Fruit fly (Drosophila melanogaster) whole organism, embryonic: ENCODE measurements around the gene CG5846.

Experiments used
- Abd-B ChIP-seq: fragments of 200-800 bp; sonication (Bioruptor generic); optimal IDR thresholded peaks from 2 replicates; lab custom pipeline; 2018; ENCODE audit warnings: missing biosample characterization, mild to moderate bottlenecking, missing genetic modification characterization, moderate library complexity
- Ada2b ChIP-seq: fragments of 200-800 bp; sonication (Bioruptor generic); IDR thresholded peaks from 2 replicates; pipeline ENCODE4 v1.3.6; 2022; ENCODE audit warnings: missing biosample characterization, missing genetic modification characterization
- Adf1 ChIP-seq: fragments of 200-800 bp; sonication (Bioruptor generic); IDR thresholded peaks from 2 replicates; pipeline ENCODE4 v1.3.6; 2022; ENCODE audit warnings: missing biosample characterization, missing genetic modification characterization
- Atf3 ChIP-seq: fragments of 200-800 bp; sonication (Bioruptor generic); optimal IDR thresholded peaks from 3 replicates; lab custom pipeline; 2016; ENCODE audit warnings: missing biosample characterization, missing genetic modification characterization
- CG10147 ChIP-seq: fragments of 200-800 bp; sonication (Bioruptor generic); optimal IDR thresholded peaks from 2 replicates; lab custom pipeline; 2019; ENCODE audit warnings: missing biosample characterization, mild to moderate bottlenecking, missing genetic modification characterization, moderate library complexity
- CG1024 ChIP-seq: fragments of 200-800 bp; sonication (Bioruptor generic); IDR thresholded peaks from 2 replicates; pipeline ENCODE4 v1.3.6; 2022; ENCODE audit warnings: missing biosample characterization, missing genetic modification characterization
- CG10654 ChIP-seq: fragments of 200-800 bp; sonication (Bioruptor generic); optimal IDR thresholded peaks from 2 replicates; lab custom pipeline; 2016; ENCODE audit warnings: missing biosample characterization, missing genetic modification characterization
- CG12236 ChIP-seq: fragments of 200-800 bp; sonication (Bioruptor generic); optimal IDR thresholded peaks from 2 replicates; lab custom pipeline; 2016; ENCODE audit warnings: missing biosample characterization, missing genetic modification characterization
- CG13296 ChIP-seq: fragments of 200-800 bp; sonication (Bioruptor generic); optimal IDR thresholded peaks from 3 replicates; lab custom pipeline; 2018; ENCODE audit warnings: missing biosample characterization, mild to moderate bottlenecking, missing genetic modification characterization
- CG13624 ChIP-seq: fragments of 200-800 bp; sonication (Bioruptor generic); optimal IDR thresholded peaks from 2 replicates; lab custom pipeline; 2016; ENCODE audit warnings: missing biosample characterization, missing genetic modification characterization
- CG14050 ChIP-seq: fragments of 200-800 bp; sonication (Bioruptor generic); IDR thresholded peaks from 3 replicates; pipeline ENCODE4 v1.3.6; 2022; ENCODE audit warnings: missing biosample characterization, missing genetic modification characterization
- CG15269 ChIP-seq: fragments of 200-800 bp; sonication (Bioruptor generic); optimal IDR thresholded peaks from 2 replicates; lab custom pipeline; 2018; ENCODE audit warnings: missing biosample characterization, mild to moderate bottlenecking, missing genetic modification characterization, moderate library complexity
- CG1647 ChIP-seq: fragments of 200-800 bp; sonication (Bioruptor generic); optimal IDR thresholded peaks from 3 replicates; lab custom pipeline; 2016; ENCODE audit warnings: missing biosample characterization, missing genetic modification characterization
- CG17361 ChIP-seq: fragments of 200-800 bp; sonication (Bioruptor generic); IDR thresholded peaks from 3 replicates; pipeline ENCODE4 v1.3.6; 2022; ENCODE audit warnings: missing biosample characterization, missing genetic modification characterization
- CG2129 ChIP-seq: fragments of 200-800 bp; sonication (Bioruptor generic); IDR thresholded peaks from 2 replicates; pipeline ENCODE4 v1.3.6; 2022; ENCODE audit warnings: missing biosample characterization, missing genetic modification characterization; ENCODE audit not compliant: partially characterized antibody
- CG30431 ChIP-seq: fragments of 200-800 bp; sonication (Bioruptor generic); optimal IDR thresholded peaks from 2 replicates; lab custom pipeline; 2017; ENCODE audit warnings: missing biosample characterization, missing genetic modification characterization
- CG31365 ChIP-seq: fragments of 200-800 bp; sonication (Bioruptor generic); optimal IDR thresholded peaks from 2 replicates; lab custom pipeline; 2018; ENCODE audit warnings: missing biosample characterization, mild to moderate bottlenecking, missing genetic modification characterization
- CG32767 ChIP-seq: fragments of 200-800 bp; sonication (Bioruptor generic); IDR thresholded peaks from 2 replicates; pipeline ENCODE4 v1.3.6; 2022; ENCODE audit warnings: missing biosample characterization, missing genetic modification characterization
- CG6683 ChIP-seq: fragments of 200-800 bp; sonication (Bioruptor generic); optimal IDR thresholded peaks from 2 replicates; lab custom pipeline; 2017; ENCODE audit warnings: missing biosample characterization, mild to moderate bottlenecking, missing genetic modification characterization, missing genetic modification reagents
- CG6689 ChIP-seq: fragments of 200-800 bp; sonication (Bioruptor generic); IDR thresholded peaks from 2 replicates; pipeline ENCODE4 v1.3.6; 2022; ENCODE audit warnings: missing biosample characterization, missing genetic modification characterization
- CG6813 ChIP-seq: fragments of 200-800 bp; sonication (Bioruptor generic); optimal IDR thresholded peaks from 2 replicates; lab custom pipeline; 2017; ENCODE audit warnings: missing biosample characterization, missing genetic modification characterization, mild to moderate bottlenecking, moderate library complexity, missing genetic modification reagents
- CG7556 ChIP-seq: fragments of 200-800 bp; sonication (Bioruptor generic); optimal IDR thresholded peaks from 2 replicates; lab custom pipeline; 2017; ENCODE audit warnings: missing biosample characterization, mild to moderate bottlenecking, missing genetic modification characterization
- CG9876 ChIP-seq: fragments of 200-800 bp; sonication (Bioruptor generic); optimal IDR thresholded peaks from 2 replicates; lab custom pipeline; 2016; ENCODE audit warnings: missing biosample characterization, missing genetic modification characterization
- CrebB ChIP-seq: fragments of 200-800 bp; sonication (Bioruptor generic); optimal IDR thresholded peaks from 3 replicates; lab custom pipeline; 2018; ENCODE audit warnings: missing biosample characterization, mild to moderate bottlenecking, missing genetic modification characterization
- Dip2 ChIP-seq: fragments of 200-800 bp; sonication (Bioruptor generic); IDR thresholded peaks from 2 replicates; pipeline ENCODE4 v1.3.6; 2022; ENCODE audit warnings: missing biosample characterization, missing genetic modification characterization
- Drgx ChIP-seq: fragments of 200-800 bp; sonication (Bioruptor generic); IDR thresholded peaks from 2 replicates; pipeline ENCODE4 v1.3.6; 2022; ENCODE audit warnings: missing biosample characterization, missing genetic modification characterization
- Hmr ChIP-seq: fragments of 200-800 bp; sonication (Bioruptor generic); optimal IDR thresholded peaks from 3 replicates; lab custom pipeline; 2017; ENCODE audit warnings: mild to moderate bottlenecking, missing biosample characterization, missing genetic modification reagents, missing genetic modification characterization
- MBD-R2 ChIP-seq: fragments of 200-800 bp; sonication (Bioruptor generic); IDR thresholded peaks from 2 replicates; pipeline ENCODE4 v1.3.6; 2022; ENCODE audit warnings: missing biosample characterization, missing genetic modification characterization
- MESR4 ChIP-seq: fragments of 200-800 bp; sonication (Bioruptor generic); optimal IDR thresholded peaks from 2 replicates; lab custom pipeline; 2018; ENCODE audit warnings: missing biosample characterization, mild to moderate bottlenecking, missing genetic modification characterization, moderate library complexity
- NfI ChIP-seq: fragments of 200-800 bp; sonication (Bioruptor generic); optimal IDR thresholded peaks from 3 replicates; lab custom pipeline; 2018; ENCODE audit warnings: missing biosample characterization, mild to moderate bottlenecking, missing genetic modification characterization, moderate library complexity
- Scr ChIP-seq: fragments of 200-800 bp; sonication (Bioruptor generic); IDR thresholded peaks from 2 replicates; pipeline ENCODE4 v1.3.6; 2022; ENCODE audit warnings: missing biosample characterization, missing genetic modification characterization; ENCODE audit not compliant: partially characterized antibody
- Sox100B ChIP-seq: fragments of 200-800 bp; sonication (Bioruptor generic); optimal IDR thresholded peaks from 3 replicates; lab custom pipeline; 2018; ENCODE audit warnings: missing biosample characterization, mild to moderate bottlenecking, missing genetic modification characterization
- Sry-β ChIP-seq: fragments of 200-800 bp; sonication (Bioruptor generic); optimal IDR thresholded peaks from 2 replicates; lab custom pipeline; 2018; ENCODE audit warnings: missing biosample characterization, mild to moderate bottlenecking, missing genetic modification characterization, moderate library complexity
- ash1 ChIP-seq: fragments of 200-800 bp; sonication (Bioruptor generic); optimal IDR thresholded peaks from 2 replicates; lab custom pipeline; 2018; ENCODE audit warnings: missing biosample characterization, mild to moderate bottlenecking, missing genetic modification characterization
- disco-r ChIP-seq: fragments of 200-800 bp; sonication (Bioruptor generic); optimal IDR thresholded peaks from 2 replicates; lab custom pipeline; 2016; ENCODE audit warnings: missing biosample characterization, missing genetic modification characterization
- fd64A ChIP-seq: fragments of 200-800 bp; sonication (Bioruptor generic); optimal IDR thresholded peaks from 3 replicates; lab custom pipeline; 2018; ENCODE audit warnings: missing biosample characterization, mild to moderate bottlenecking, missing genetic modification characterization
- gce ChIP-seq: fragments of 200-800 bp; sonication (Bioruptor generic); IDR thresholded peaks from 3 replicates; pipeline ENCODE4 v1.3.6; 2022; ENCODE audit warnings: missing biosample characterization, missing genetic modification characterization
- gcm2 ChIP-seq: fragments of 200-800 bp; sonication (Bioruptor generic); optimal IDR thresholded peaks from 2 replicates; lab custom pipeline; 2016; ENCODE audit warnings: missing biosample characterization, missing genetic modification characterization
- gsb ChIP-seq: fragments of 200-800 bp; sonication (Bioruptor generic); IDR thresholded peaks from 2 replicates; pipeline ENCODE4 v1.3.6; 2022; ENCODE audit warnings: missing biosample characterization, missing genetic modification characterization
- gt ChIP-seq: fragments of 200-800 bp; sonication (Bioruptor generic); IDR thresholded peaks from 2 replicates; pipeline ENCODE4 v1.3.6; 2022; ENCODE audit warnings: missing biosample characterization, missing genetic modification characterization
- h ChIP-seq: fragments of >200 bp; optimal IDR thresholded peaks from 2 replicates; lab custom pipeline; 2017
- hth ChIP-seq: fragments of >200 bp; optimal IDR thresholded peaks from 2 replicates; lab custom pipeline; 2017; ENCODE audit warnings: inconsistent platforms
- jumu ChIP-seq: fragments of 200-800 bp; sonication (Bioruptor generic); optimal IDR thresholded peaks from 3 replicates; lab custom pipeline; 2016; ENCODE audit warnings: missing biosample characterization, missing genetic modification characterization
- nerfin-1 ChIP-seq: fragments of 200-800 bp; sonication (Bioruptor generic); optimal IDR thresholded peaks from 3 replicates; lab custom pipeline; 2019; ENCODE audit warnings: missing biosample characterization, mild to moderate bottlenecking, missing genetic modification characterization, moderate library complexity
- onecut ChIP-seq: fragments of 200-800 bp; sonication (Bioruptor generic); IDR thresholded peaks from 2 replicates; pipeline ENCODE4 v1.3.6; 2022; ENCODE audit warnings: missing biosample characterization, missing genetic modification characterization
- pan ChIP-seq, 4 experiments: fragments of >200 bp in 3 of 4; fragments of 200-800 bp in 1 of 4; sonication (Bioruptor generic) in 1 of 4; optimal IDR thresholded peaks in 3 of 4; IDR thresholded peaks in 1 of 4; 2 replicates each; pipeline versions ENCODE4 v1.3.6 to Lab custom; 2017 to 2022; ENCODE audit warnings: missing biosample characterization in 2 of 4, missing genetic modification characterization in 2 of 4, mixed read lengths in 1 of 4
- pfk ChIP-seq: fragments of 200-800 bp; sonication (Bioruptor generic); optimal IDR thresholded peaks from 2 replicates; lab custom pipeline; 2018; ENCODE audit warnings: missing biosample characterization, mild to moderate bottlenecking, missing genetic modification characterization, moderate library complexity
- pzg ChIP-seq: fragments of 200-800 bp; sonication (Bioruptor generic); optimal IDR thresholded peaks from 3 replicates; lab custom pipeline; 2018; ENCODE audit warnings: missing biosample characterization, mild to moderate bottlenecking, missing genetic modification characterization, moderate library complexity
- sd ChIP-seq: fragments of 200-800 bp; sonication (Bioruptor generic); optimal IDR thresholded peaks from 3 replicates; lab custom pipeline; 2018; ENCODE audit warnings: missing biosample characterization, mild to moderate bottlenecking, missing genetic modification characterization, moderate library complexity
- tap ChIP-seq: fragments of 200-800 bp; optimal IDR thresholded peaks from 3 replicates; lab custom pipeline; 2019; ENCODE audit warnings: missing biosample characterization, mild to moderate bottlenecking, missing genetic modification characterization, moderate library complexity
- trem ChIP-seq: fragments of 200-800 bp; optimal IDR thresholded peaks from 3 replicates; lab custom pipeline; 2019; ENCODE audit warnings: missing biosample characterization, mild to moderate bottlenecking, missing genetic modification characterization, moderate library complexity

Gene CG5846

DNA sequence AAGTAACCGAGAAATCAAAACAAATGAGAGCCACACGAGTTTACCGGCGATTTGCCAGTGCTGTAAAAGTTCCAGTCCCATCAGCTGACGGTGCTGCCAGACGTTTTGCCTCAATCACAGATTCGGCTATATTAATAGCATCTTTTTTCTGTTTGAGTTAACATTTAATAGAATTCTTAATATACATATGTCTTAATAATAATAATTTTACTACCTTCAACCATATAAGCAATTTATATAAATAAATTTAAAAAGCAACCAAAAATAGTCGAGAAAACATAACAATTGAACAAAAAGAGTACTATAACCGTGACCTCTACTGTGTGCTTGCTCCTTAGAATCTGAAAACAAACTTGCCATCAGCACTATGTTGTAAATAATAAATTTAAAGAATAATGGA lies 2.9 kb downstream of the CG5846 start, which contains the start of the genes CG13126 and CG4709 (continued):
- TF ChIP-seq CG13296 (GFP tag; lab: Kevin White, UChicago) (peak; percentile 91), Scr (GFP tag; lab: Robert Waterston, UW) (no peak), CG1647 (GFP tag; lab: Kevin White, UChicago) (peak; percentile 59), Dip2 (no peak), CG6683 (GFP tag; lab: Kevin White, UChicago) (peak; percentile 84), CG32767 (GFP tag; lab: Robert Waterston, UW) (peak; percentile 88), Adf1 (GFP tag; lab: Robert Waterston, UW) (peak; percentile 70), tap (tag; lab: Kevin White, UChicago) (peak; percentile 92), CG9876 (no peak), CG14050 (GFP tag; lab: Robert Waterston, UW) (peak; percentile 76), trem (tag; lab: Kevin White, UChicago) (peak; percentile 96), MESR4 (GFP tag; lab: Kevin White, UChicago) (peak; percentile 23), CG1024 (GFP tag; lab: Robert Waterston, UW) (peak; percentile 66; the same call in 1 of the 2 replicates), Sry-β (peak; percentile 61), NfI (GFP tag; lab: Kevin White, UChicago) (peak; percentile 87), CG6689 (peak; percentile 93), fd64A (GFP tag; lab: Kevin White, UChicago) (no peak), gcm2 (GFP tag; lab: Kevin White, UChicago) (no peak), ash1 (GFP tag; lab: Kevin White, UChicago) (no peak), Ada2b (peak; percentile 80), sd (tag; lab: Kevin White, UChicago) (peak; percentile 67), CG15269 (tag; lab: Kevin White, UChicago) (peak; percentile 91), CG17361 (GFP tag; lab: Robert Waterston, UW) (peak; percentile 97), CG2129 (GFP tag; lab: Robert Waterston, UW) (no peak), gce (GFP tag; lab: Robert Waterston, UW) (peak; percentile 73; the same call in 2 of the 3 replicates), Atf3 (GFP tag; lab: Kevin White, UChicago) (peak; percentile 29), h (lab: Kevin White, UChicago) (no peak), disco-r (GFP tag; lab: Kevin White, UChicago) (no peak), Hmr (GFP tag; lab: Kevin White, UChicago) (peak; percentile 91), pan (optimal IDR thresholded peaks at IDR 0.05; lab: Kevin White, UChicago) (no peak), pan (GFP tag; optimal IDR thresholded peaks at IDR 0.05 in 1 of 2, IDR thresholded peaks at IDR 0.05 in 1 of 2) (peak in 1 of 2 experiments; percentile 94), Abd-B (GFP tag; lab: Kevin White, UChicago) (peak; percentile 83), gt (GFP tag; lab: Robert Waterston, UW) (no peak), pfk (no peak), CG10654 (GFP tag; lab: Kevin White, UChicago) (peak; percentile 88), CG31365 (tag; lab: Kevin White, UChicago) (peak; percentile 41), CG13624 (peak; percentile 41), Sox100B (GFP tag; lab: Kevin White, UChicago) (peak; percentile 91), CG12236 (peak; percentile 6), CG10147 (peak; percentile 88), CG30431 (GFP tag; lab: Kevin White, UChicago) (peak; percentile 71), nerfin-1 (tag; lab: Kevin White, UChicago) (peak; percentile 92), CrebB (peak; percentile 47), pzg (peak; percentile 59), hth (no peak), MBD-R2 (GFP tag; lab: Robert Waterston, UW) (peak; percentile 99), jumu (GFP tag; lab: Kevin White, UChicago) (no peak), gsb (GFP tag; lab: Robert Waterston, UW) (peak; percentile 68), CG6813 (GFP tag; lab: Kevin White, UChicago) (peak; percentile 90), onecut (GFP tag; lab: Robert Waterston, UW) (peak; percentile 71), Drgx (peak; percentile 91), CG7556 (GFP tag; lab: Kevin White, UChicago) (peak; percentile 92)
